Worm (Caenorhabditis elegans) whole organism, midembryonic: ENCODE data around the gene spo-11.
"Not testable (repeated sequence)": the region's sequence is repeated elsewhere in the genome, so short reads cannot be mapped to it uniquely, and the experiment has no call there.

ENCODE experiments used
- T22C8.4 ChIP-seq: fragments of 200-800 bp; sonication (Bioruptor generic); IDR thresholded peaks from 2 replicates; pipeline ENCODE4 v1.3.6; 2022; ENCODE audit warnings: missing genetic modification characterization, missing compliant biosample characterization
- cog-1 ChIP-seq: sonication (generic microtip); optimal IDR thresholded peaks from 2 replicates; lab custom pipeline; 2016; ENCODE audit warnings: missing genetic modification characterization, missing compliant biosample characterization
- flt-1 ChIP-seq: fragments of 200-800 bp; sonication (Bioruptor generic); IDR thresholded peaks from 2 replicates; pipeline ENCODE4 v1.3.6; 2022; ENCODE audit warnings: missing genetic modification characterization, missing compliant biosample characterization
- klf-2 ChIP-seq: fragments of 200-800 bp; sonication (Bioruptor generic); conservative IDR thresholded peaks from 2 replicates; pipeline ENCODE4 v1.3.6; 2022; ENCODE audit warnings: missing genetic modification reagents, missing genetic modification characterization, missing compliant biosample characterization
- med-1 ChIP-seq: sonication (generic microtip); optimal IDR thresholded peaks from 2 replicates; lab custom pipeline; 2017; ENCODE audit warnings: missing genetic modification characterization, mild to moderate bottlenecking, missing compliant biosample characterization, antibody characterized with exemption, missing genetic modification reagents; ENCODE audit not compliant: insufficient read depth
- ref-1 ChIP-seq: fragments of 200-800 bp; sonication (Bioruptor generic); conservative IDR thresholded peaks from 2 replicates; pipeline ENCODE4 v1.3.6; 2022; ENCODE audit warnings: missing genetic modification reagents, missing genetic modification characterization, missing compliant biosample characterization
- tab-1 ChIP-seq: fragments of 200-800 bp; sonication (Bioruptor generic); IDR thresholded peaks from 2 replicates; pipeline ENCODE4 v1.3.6; 2022; ENCODE audit warnings: missing genetic modification characterization, missing compliant biosample characterization
- ztf-23 ChIP-seq: fragments of 200-800 bp; sonication (Bioruptor generic); IDR thresholded peaks from 2 replicates; pipeline ENCODE4 v1.3.6; 2022; ENCODE audit warnings: missing genetic modification reagents, missing genetic modification characterization, missing compliant biosample characterization
- ztf-29 ChIP-seq: fragments of 200-800 bp; sonication (Bioruptor generic); IDR thresholded peaks from 2 replicates; pipeline ENCODE4 v1.3.6; 2022; ENCODE audit warnings: missing genetic modification reagents, missing genetic modification characterization, missing compliant biosample characterization

spo-11 gene

DNA sequence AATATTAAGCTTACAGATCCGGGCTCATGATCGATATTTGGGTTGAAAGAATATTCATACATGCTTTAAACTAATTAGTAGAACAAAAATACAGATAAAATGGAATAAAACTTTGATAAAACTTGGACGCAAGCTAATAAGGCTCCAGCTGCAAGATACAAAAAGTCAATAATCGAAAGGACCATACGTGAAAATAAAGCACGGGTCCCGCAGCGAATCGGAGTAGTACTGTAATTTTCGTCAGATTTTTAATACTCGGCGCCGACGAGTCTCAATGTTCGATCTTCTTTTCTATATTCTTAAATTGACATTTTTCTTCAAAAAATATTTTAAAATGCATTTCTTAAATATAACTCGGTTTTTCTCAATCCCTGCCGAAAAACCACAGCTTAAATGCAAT lies at the start of gene spo-11:
spo-11 (minus strand) TSS at position 189 of the 400 bp plus-strand sequence.
- TF ChIP-seq T22C8.4 (GFP tag; lab: Robert Waterston, UW) (no peak), tab-1 (GFP tag; lab: Robert Waterston, UW) (no peak), cog-1 (tag; lab: Kevin White, UChicago) (no peak), ztf-29 (no peak), ref-1 (GFP tag; lab: Robert Waterston, UW) (no peak), flt-1 (GFP tag; lab: Robert Waterston, UW) (no peak), med-1 (GFP tag; lab: Kevin White, UChicago) (no peak), ztf-23 (GFP tag; lab: Robert Waterston, UW) (no peak)

DNA sequence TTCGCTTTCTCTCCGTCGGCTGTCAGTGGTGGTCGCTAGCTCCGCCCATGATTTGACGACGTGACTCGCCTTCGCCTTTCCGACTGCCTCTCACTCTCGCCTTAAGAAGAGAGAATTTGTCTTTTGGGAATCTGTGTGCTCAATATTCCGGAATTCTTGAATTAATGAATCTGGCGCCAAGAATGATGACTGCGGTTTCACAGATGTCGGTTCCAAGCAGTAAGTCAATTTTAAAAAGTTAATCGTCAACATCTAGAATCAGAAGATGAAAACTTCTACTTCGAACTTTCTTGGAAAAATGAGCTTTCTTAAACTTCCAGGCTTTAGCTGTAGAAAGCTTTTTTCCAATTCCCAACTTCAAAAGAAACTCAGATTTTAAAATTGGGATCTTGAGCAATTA lies 45.0 kb upstream of the spo-11 start, which contains the start of gene nhr-67:
nhr-67 (plus strand) TSS at position 97 of the 400 bp plus-strand sequence.
- TF ChIP-seq flt-1 (GFP tag; lab: Robert Waterston, UW) (no peak), klf-2 (GFP tag; lab: Robert Waterston, UW) (no peak), med-1 (GFP tag; lab: Kevin White, UChicago) (no peak), ref-1 (GFP tag; lab: Robert Waterston, UW) (no peak), cog-1 (tag; lab: Kevin White, UChicago) (no peak), tab-1 (GFP tag; lab: Robert Waterston, UW) (no peak), T22C8.4 (GFP tag; lab: Robert Waterston, UW) (no peak), ztf-29 (no peak), ztf-23 (GFP tag; lab: Robert Waterston, UW) (no peak)

DNA sequence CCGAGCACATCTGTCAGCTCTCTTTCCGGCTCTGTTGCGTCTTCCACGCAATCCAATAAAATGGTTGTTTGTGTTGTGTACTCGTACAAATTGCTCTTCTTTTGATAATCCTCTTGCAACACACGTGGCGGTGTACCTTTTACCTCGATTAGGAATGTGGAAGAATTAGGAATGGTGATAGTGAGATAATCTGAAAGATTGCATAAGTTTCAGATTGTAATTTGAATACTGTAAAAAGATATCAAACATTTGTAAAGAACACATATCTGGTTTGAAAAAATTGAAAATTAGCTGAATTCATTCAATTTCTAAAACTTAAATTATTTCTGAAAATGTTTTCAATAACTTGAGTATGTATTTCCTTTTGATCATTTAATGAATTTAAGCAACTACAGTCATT lies 40.2 kb upstream of the spo-11 start, which contains the start of gene C08F8.6:
C08F8.6 (minus strand) TSS at position 101 of the 400 bp plus-strand sequence.
- TF ChIP-seq cog-1 (tag; lab: Kevin White, UChicago) (no peak), flt-1 (GFP tag; lab: Robert Waterston, UW) (no peak), ztf-29 (no peak), tab-1 (GFP tag; lab: Robert Waterston, UW) (no peak), ref-1 (GFP tag; lab: Robert Waterston, UW) (no peak), med-1 (GFP tag; lab: Kevin White, UChicago) (no peak), ztf-23 (GFP tag; lab: Robert Waterston, UW) (no peak), klf-2 (GFP tag; lab: Robert Waterston, UW) (no peak), T22C8.4 (GFP tag; lab: Robert Waterston, UW) (no peak)

DNA sequence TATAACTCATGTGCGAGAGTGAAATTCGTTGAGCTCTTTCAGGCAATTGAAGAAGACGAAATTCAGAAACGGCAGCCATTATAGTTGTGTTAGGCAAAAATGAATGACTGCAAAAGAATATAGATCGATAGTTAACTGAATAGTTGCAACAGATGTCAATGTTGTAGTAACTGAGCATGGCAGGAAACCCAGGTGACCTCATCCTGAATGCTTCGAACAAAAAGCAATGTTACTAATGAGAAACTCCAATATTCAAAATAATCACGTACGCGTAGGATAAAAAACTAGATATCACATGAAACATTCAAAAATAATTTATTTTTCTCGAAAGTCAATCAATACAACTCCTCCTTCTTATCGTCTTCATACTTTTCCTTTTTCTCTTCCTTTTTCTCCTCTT lies 37.8 kb upstream of the spo-11 start, which contains the start of gene fbxb-9:
fbxb-9 (minus strand) TSS at position 101 of the 400 bp plus-strand sequence.
- no peak for TF ChIP-seq ref-1 (GFP tag; lab: Robert Waterston, UW)
- TF ChIP-seq cog-1 (tag; lab: Kevin White, UChicago): no peak

DNA sequence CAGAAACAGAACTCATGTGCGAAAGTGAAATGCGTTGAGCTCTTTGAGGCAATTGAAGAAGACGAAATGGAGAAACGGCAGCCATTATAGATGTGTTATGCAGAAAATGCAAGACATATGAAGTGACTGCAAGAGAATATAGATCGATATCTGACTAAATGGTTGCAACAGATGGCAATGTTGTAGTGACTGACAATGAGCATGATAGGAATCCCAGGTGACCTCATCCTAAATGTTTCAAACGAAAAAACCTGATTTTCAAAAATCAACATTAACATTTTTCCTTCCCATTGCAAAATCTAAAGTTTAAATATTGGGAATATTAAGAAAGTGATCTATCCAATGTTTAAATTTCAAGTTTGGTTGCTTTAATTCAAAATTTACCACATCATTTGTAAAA lies 36.0 kb upstream of the spo-11 start, which contains the start of gene C08F8.15:
C08F8.15 (minus strand) TSS at position 101 of the 400 bp plus-strand sequence.
- TF ChIP-seq tab-1 (GFP tag; lab: Robert Waterston, UW): no peak
- no peak for TF ChIP-seq ztf-23 (GFP tag; lab: Robert Waterston, UW)
- TF ChIP-seq klf-2 (GFP tag; lab: Robert Waterston, UW): no peak
- no peak for TF ChIP-seq cog-1 (tag; lab: Kevin White, UChicago)
- no peak for TF ChIP-seq med-1 (GFP tag; lab: Kevin White, UChicago)
- TF ChIP-seq ztf-29: no peak
- no peak for TF ChIP-seq flt-1 (GFP tag; lab: Robert Waterston, UW)
- TF ChIP-seq ref-1 (GFP tag; lab: Robert Waterston, UW): no peak
- TF ChIP-seq T22C8.4 (GFP tag; lab: Robert Waterston, UW): no peak

DNA sequence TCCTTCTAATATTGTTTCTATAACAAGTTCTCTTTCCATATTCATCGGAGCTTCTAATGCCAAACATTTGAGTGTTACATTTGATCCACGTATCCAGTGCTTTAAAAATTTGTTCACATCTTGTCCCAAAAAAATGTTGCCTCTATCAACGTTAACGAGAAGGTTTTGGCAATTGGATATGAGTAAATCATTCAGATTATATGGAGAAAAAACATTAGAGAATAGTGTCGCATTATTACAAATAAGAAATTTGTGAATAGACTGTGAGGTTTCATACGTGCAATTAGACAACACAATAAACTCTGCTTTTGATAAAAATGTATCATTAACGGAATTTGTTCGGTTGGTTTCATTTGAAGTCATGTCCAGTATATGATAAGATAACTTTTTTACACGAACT lies 35.2 kb upstream of the spo-11 start, which contains the start of gene mboa-4:
mboa-4 (minus strand) TSS at position 101 of the 400 bp plus-strand sequence.
- TF ChIP-seq klf-2 (GFP tag; lab: Robert Waterston, UW): no peak
- TF ChIP-seq flt-1 (GFP tag; lab: Robert Waterston, UW): no peak
- TF ChIP-seq med-1 (GFP tag; lab: Kevin White, UChicago): no peak

DNA sequence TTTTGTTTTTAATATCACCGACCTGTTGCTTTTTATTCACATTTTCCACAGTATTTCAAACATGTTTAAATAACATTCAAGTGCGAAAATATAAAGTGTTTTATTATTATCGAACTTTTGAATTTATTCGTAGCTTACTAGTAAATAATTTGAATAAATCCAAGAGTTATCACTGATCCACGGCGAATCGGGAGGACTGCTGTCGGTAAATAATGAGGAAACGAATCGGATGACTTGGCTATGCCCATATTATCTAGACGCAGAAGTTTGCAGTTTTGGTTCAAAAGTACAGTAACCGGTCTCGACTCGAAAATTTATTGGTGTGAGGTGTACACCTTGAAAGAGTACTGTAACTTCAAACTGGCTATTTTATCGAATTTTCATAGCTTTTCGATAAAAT lies 31.9 kb upstream of the spo-11 start:
- TF ChIP-seq tab-1 (GFP tag; lab: Robert Waterston, UW): no peak
- TF ChIP-seq T22C8.4 (GFP tag; lab: Robert Waterston, UW): no peak
- TF ChIP-seq med-1 (GFP tag; lab: Kevin White, UChicago): no peak
- TF ChIP-seq ztf-29: no peak
- TF ChIP-seq cog-1 (tag; lab: Kevin White, UChicago): no peak
- no peak for TF ChIP-seq flt-1 (GFP tag; lab: Robert Waterston, UW)
- no peak for TF ChIP-seq klf-2 (GFP tag; lab: Robert Waterston, UW)
- TF ChIP-seq ref-1 (GFP tag; lab: Robert Waterston, UW): no peak
- TF ChIP-seq ztf-23 (GFP tag; lab: Robert Waterston, UW): no peak

DNA sequence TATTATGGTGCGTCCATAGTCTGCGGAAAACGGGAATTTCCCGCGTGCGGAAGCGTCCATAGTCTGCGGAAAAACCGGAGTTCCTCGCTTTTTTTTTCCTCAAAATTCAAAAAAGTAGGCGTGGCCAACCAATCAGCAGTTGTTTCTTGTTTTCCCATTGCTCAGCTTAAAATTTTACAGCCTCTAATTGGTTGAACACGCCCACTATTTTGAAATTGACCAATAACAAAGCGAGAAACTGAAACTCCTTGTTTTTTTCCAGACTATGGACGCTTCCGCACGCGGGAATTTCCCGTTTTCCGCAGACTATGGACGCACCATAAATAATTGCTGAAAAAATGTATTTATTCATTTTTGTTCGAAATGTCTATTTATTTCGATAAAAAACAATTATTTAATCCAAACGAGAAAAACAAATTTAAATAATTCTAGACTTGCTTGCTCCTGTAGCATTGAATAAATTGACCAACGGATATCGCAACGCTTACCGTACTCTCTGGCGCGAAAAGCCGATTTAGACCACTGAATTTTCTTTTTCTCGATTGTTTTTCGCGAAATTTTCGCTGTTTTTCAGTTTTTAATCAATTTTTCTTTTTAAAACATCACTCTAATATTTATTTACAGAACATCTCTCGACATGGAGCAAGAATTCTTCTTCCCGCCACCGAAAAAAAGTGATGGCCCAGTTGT lies 29.9 kb upstream of the spo-11 start, which contains the start of gene C08F8.3:
C08F8.3 (plus strand) TSS at position 620 of the 690 bp plus-strand sequence.
- not testable (repeated sequence) for TF ChIP-seq flt-1, T22C8.4, ref-1 (GFP tag; lab: Robert Waterston, UW)

DNA sequence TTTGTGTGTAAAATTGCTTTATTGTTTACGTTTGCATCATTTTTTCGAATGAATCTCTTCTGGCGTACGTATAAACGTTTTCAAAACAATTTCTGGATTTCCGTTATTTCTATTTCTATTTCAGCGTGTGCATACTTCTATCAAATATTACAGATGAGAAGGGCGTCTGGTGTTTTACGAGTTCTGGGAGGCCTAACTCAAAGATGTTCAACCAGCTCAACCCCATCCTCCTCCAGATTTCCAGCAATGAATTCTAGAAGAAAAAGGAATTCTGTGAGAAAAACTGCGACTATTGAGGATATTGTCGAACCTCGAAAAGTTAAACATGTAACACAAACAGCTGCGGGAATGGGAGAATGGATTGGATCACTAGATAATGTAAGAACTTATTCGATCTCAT lies 26.2 kb upstream of the spo-11 start, which contains the start of gene C08F8.2:
C08F8.2 (plus strand) TSS at position 154 of the 400 bp plus-strand sequence.
- no peak for TF ChIP-seq med-1 (GFP tag; lab: Kevin White, UChicago)
- no peak for TF ChIP-seq flt-1 (GFP tag; lab: Robert Waterston, UW)
- no peak for TF ChIP-seq tab-1 (GFP tag; lab: Robert Waterston, UW)
- TF ChIP-seq ztf-23 (GFP tag; lab: Robert Waterston, UW): no peak
- no peak for TF ChIP-seq ztf-29
- TF ChIP-seq ref-1 (GFP tag; lab: Robert Waterston, UW): no peak
- TF ChIP-seq cog-1 (tag; lab: Kevin White, UChicago): no peak
- TF ChIP-seq klf-2 (GFP tag; lab: Robert Waterston, UW): no peak
